Fruit fly (Drosophila melanogaster): ENCODE results near the gene CG32119.

CG32119 gene

DNA sequence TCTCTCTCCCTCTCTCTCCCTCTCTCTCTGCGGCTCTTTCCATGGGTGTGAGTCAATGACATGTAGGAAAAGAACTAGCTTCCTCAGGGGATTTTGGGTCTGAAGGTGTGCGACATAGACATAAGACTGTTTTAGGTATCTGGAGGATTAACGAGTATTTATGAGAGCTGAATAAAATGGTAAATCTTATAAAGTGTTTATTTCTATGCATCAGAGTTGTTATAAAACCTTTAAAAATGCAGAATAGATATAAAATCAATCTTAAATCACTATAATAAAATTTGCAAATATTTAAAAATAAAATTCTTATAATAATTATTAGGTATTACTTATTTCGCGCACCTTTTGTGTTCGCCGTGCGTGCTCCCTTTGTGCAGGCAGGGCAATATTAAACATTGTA lies 11.4 kb downstream of the CG32119 start:
- TF ChIP-seq Dfd (GFP tag; optimal IDR thresholded peaks at IDR 0.05) (peak; percentile 15), HLH106 (tag; optimal IDR thresholded peaks at IDR 0.05) (no peak)

DNA sequence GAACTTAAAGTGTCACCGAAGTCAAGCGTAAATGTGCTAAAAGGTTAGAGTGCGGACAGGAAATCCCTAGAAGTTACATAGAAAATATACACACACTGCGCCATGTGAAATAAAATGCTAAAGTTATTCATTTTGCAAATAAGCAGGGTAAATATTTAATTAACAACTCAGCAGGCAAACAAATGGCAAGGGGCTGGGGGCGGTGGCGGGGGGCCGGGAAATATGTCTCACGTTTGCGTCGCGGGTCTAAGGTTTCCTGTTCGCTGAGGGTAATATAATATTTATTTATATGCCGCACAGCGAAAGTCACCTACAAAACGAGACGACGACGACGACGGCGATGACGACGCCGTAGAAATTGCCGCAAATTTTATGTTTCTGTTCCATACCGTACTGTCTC lies 11.9 kb downstream of the CG32119 start:
- TF ChIP-seq Hr83 (GFP tag; optimal IDR thresholded peaks at IDR 0.05; ENCODE audit: poor library complexity, severe bottlenecking): peak; percentile 94
- no peak for TF ChIP-seq sv (GFP tag; optimal IDR thresholded peaks at IDR 0.05)
- TF ChIP-seq Jra (GFP tag; optimal IDR thresholded peaks at IDR 0.05): peak; percentile 44
- peak; percentile 9 for TF ChIP-seq dsf (GFP tag; optimal IDR thresholded peaks at IDR 0.05; ENCODE audit: borderline replicate concordance)
- no peak for TF ChIP-seq CG9705 (GFP tag; optimal IDR thresholded peaks at IDR 0.05)
- no peak for TF ChIP-seq GATAd (GFP tag; optimal IDR thresholded peaks at IDR 0.05)
- TF ChIP-seq Dif (GFP tag; optimal IDR thresholded peaks at IDR 0.05; ENCODE audit: partially characterized antibody): no peak
- TF ChIP-seq CG32264 (GFP tag; optimal IDR thresholded peaks at IDR 0.05): no peak
- TF ChIP-seq tai (GFP tag; optimal IDR thresholded peaks at IDR 0.05): peak; percentile 27
- TF ChIP-seq rgr (GFP tag; optimal IDR thresholded peaks at IDR 0.05): peak; percentile 84
- TF ChIP-seq Hnf4 (GFP tag; optimal IDR thresholded peaks at IDR 0.05): peak; percentile 29
- no peak for TF ChIP-seq ey (GFP tag; optimal IDR thresholded peaks at IDR 0.05)
- no peak for TF ChIP-seq dl (GFP tag; optimal IDR thresholded peaks at IDR 0.05; ENCODE audit: insufficient read depth in 1 of 2, partially characterized antibody in 2 of 2)
- TF ChIP-seq dmrt93B (GFP tag; optimal IDR thresholded peaks at IDR 0.05): peak; percentile 32
- TF ChIP-seq OdsH (GFP tag; optimal IDR thresholded peaks at IDR 0.05): peak; percentile 54
- peak in 1 of 2 experiments; percentile 55 for TF ChIP-seq foxo (GFP tag; optimal IDR thresholded peaks at IDR 0.05)
- TF ChIP-seq Mio (GFP tag; optimal IDR thresholded peaks at IDR 0.05): no peak
- TF ChIP-seq h (GFP tag; optimal IDR thresholded peaks at IDR 0.05): peak; percentile 66
- peak; percentile 8 for TF ChIP-seq Sp1 (GFP tag; optimal IDR thresholded peaks at IDR 0.05)
- peak; percentile 29 for TF ChIP-seq br (GFP tag; optimal IDR thresholded peaks at IDR 0.05)
- peak; percentile 34 for TF ChIP-seq fru (GFP tag; optimal IDR thresholded peaks at IDR 0.05)
- peak; percentile 2 for TF ChIP-seq jim (GFP tag; optimal IDR thresholded peaks at IDR 0.05)
- TF ChIP-seq woc (GFP tag; optimal IDR thresholded peaks at IDR 0.05): no peak
- TF ChIP-seq psq (GFP tag; optimal IDR thresholded peaks at IDR 0.05): peak; percentile 13
- no peak for TF ChIP-seq Myc (optimal IDR thresholded peaks at IDR 0.05)

DNA sequence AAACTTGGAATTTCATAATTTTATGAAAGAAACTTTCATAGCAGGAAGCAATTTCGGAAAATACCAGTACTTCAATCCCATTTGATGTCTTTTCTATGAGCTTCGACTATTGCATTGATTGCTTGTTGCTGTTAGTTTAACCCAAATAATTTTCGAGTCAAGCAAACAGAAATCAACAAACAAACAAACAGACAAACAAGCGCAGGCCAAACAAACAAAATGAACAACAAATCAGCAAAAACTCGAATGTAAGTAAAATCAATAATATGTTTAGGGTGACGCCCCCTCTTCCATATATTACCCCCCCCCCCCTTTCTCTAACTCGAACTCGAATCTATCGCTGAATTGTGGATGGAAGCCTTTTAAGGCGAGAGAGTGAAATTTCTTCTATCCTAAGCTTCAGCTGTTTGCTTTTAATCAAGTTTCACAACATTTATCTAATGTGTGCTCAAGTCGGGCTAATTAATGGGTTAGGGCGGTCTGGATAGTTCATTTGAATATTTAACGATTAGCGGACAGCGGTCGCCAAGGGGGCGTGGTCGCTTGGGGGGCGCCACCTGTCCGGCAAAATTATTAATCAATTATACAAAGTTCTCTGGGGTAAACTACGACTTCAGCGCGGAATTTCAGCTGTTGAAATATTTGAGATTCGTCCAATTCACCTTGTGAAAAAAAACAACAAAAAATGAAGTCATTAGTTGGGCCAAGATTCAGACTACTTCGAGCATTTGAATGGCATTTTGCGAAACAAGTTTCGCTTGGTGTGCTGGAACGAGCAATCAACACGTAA lies 12.8 kb downstream of the CG32119 start:
- no peak for TF ChIP-seq dsf (GFP tag; optimal IDR thresholded peaks at IDR 0.05; ENCODE audit: borderline replicate concordance)
- TF ChIP-seq HLH106 (tag; optimal IDR thresholded peaks at IDR 0.05): no peak
- TF ChIP-seq Abd-B (GFP tag; optimal IDR thresholded peaks at IDR 0.05): no peak
- TF ChIP-seq Mio (GFP tag; optimal IDR thresholded peaks at IDR 0.05): no peak
- TF ChIP-seq Hr78 (GFP tag; optimal IDR thresholded peaks at IDR 0.05): no peak
- TF ChIP-seq Vsx2 (GFP tag; optimal IDR thresholded peaks at IDR 0.05; ENCODE audit: partially characterized antibody): no peak
- TF ChIP-seq Dif (GFP tag; optimal IDR thresholded peaks at IDR 0.05; ENCODE audit: partially characterized antibody): no peak
- TF ChIP-seq OdsH (GFP tag; optimal IDR thresholded peaks at IDR 0.05): no peak
- TF ChIP-seq Myc (optimal IDR thresholded peaks at IDR 0.05): no peak
- TF ChIP-seq Dfd (GFP tag; optimal IDR thresholded peaks at IDR 0.05): no peak
- no peak for TF ChIP-seq Rel (GFP tag; optimal IDR thresholded peaks at IDR 0.05)
- no peak for TF ChIP-seq Rel (tag; optimal IDR thresholded peaks at IDR 0.05)
- no peak for TF ChIP-seq GATAd (GFP tag; optimal IDR thresholded peaks at IDR 0.05)
- TF ChIP-seq lola (GFP tag; optimal IDR thresholded peaks at IDR 0.05): no peak
- TF ChIP-seq Sp1 (GFP tag; optimal IDR thresholded peaks at IDR 0.05): no peak

DNA sequence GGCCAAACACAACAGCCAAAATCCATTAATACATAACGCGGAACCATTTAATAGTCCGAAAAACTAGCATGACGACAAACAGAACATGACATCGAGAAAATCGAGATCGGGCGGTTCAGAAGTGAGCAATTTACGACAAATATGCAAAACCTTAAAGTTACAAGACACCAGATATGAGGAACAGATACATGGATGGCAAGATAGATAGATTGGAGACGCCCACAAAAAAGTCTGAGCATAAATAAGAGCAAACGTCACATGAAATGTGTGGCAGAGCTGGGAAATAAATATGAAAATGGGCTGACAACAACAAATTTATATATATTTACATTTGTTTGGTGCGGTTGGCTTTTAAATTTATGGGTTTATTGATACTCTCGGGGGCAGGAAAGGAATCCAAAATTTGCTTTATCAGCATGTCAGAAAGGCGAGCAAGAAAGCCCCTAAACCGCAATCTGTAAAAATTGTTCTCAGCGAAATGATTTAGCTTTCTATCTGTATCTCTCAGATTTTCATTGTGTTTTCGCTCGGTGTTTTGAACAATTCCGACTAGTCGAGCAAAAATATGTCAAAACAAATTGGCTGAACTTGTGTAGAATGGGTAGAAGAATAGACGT lies 14.7 kb downstream of the CG32119 start:
- no peak for TF ChIP-seq rgr (GFP tag; optimal IDR thresholded peaks at IDR 0.05)
- TF ChIP-seq pan (optimal IDR thresholded peaks at IDR 0.05): no peak
- TF ChIP-seq foxo (GFP tag; optimal IDR thresholded peaks at IDR 0.05): no peak
- TF ChIP-seq Rel (GFP tag; optimal IDR thresholded peaks at IDR 0.05): no peak
- peak; percentile 79 for TF ChIP-seq Rel (tag; optimal IDR thresholded peaks at IDR 0.05)
- TF ChIP-seq dl (GFP tag; optimal IDR thresholded peaks at IDR 0.05; ENCODE audit: insufficient read depth in 1 of 2, partially characterized antibody in 2 of 2): no peak
- no peak for TF ChIP-seq sv (GFP tag; optimal IDR thresholded peaks at IDR 0.05)
